Worm (Caenorhabditis elegans) whole organism, late embryonic: ENCODE measurements around the gene C49A9.4.
"Not testable (repeated sequence)": the region's sequence is repeated elsewhere in the genome, so short reads cannot be mapped to it uniquely, and the experiment has no call there.

Experiments used
- C08G9.2 ChIP-seq: sonication (generic microtip); optimal IDR thresholded peaks from 2 replicates; lab custom pipeline; 2016; ENCODE audit warnings: mild to moderate bottlenecking, missing genetic modification characterization, moderate library complexity, missing compliant biosample characterization
- F13H6.1 ChIP-seq: sonication (generic microtip); optimal IDR thresholded peaks from 2 replicates; lab custom pipeline; 2016; ENCODE audit warnings: missing genetic modification characterization, missing compliant biosample characterization
- K09A11.1 ChIP-seq: sonication (generic microtip); optimal IDR thresholded peaks from 2 replicates; lab custom pipeline; 2017; ENCODE audit warnings: antibody characterized with exemption, mild to moderate bottlenecking, missing genetic modification characterization, missing compliant biosample characterization; ENCODE audit not compliant: insufficient read depth
- Y22D7AL.16 ChIP-seq: sonication (generic microtip); optimal IDR thresholded peaks from 2 replicates; lab custom pipeline; 2016; ENCODE audit warnings: missing genetic modification characterization, missing compliant biosample characterization
- ceh-14 ChIP-seq: sonication (generic microtip); optimal IDR thresholded peaks from 2 replicates; lab custom pipeline; 2016; ENCODE audit warnings: missing genotype, missing genetic modification characterization, missing compliant biosample characterization
- ceh-18 ChIP-seq: sonication (generic microtip); optimal IDR thresholded peaks from 2 replicates; lab custom pipeline; 2016; ENCODE audit warnings: missing genetic modification characterization, missing compliant biosample characterization
- ceh-31 ChIP-seq: sonication (generic microtip); optimal IDR thresholded peaks from 2 replicates; lab custom pipeline; 2016; ENCODE audit warnings: missing genetic modification characterization, missing compliant biosample characterization
- ceh-45 ChIP-seq: fragments of 200-800 bp; sonication (Bioruptor generic); IDR thresholded peaks from 2 replicates; pipeline ENCODE4 v1.3.6; 2022; ENCODE audit warnings: missing genetic modification reagents, missing genetic modification characterization, missing compliant biosample characterization
- ceh-48 ChIP-seq: sonication (generic microtip); optimal IDR thresholded peaks from 2 replicates; lab custom pipeline; 2016; ENCODE audit warnings: missing genetic modification characterization, inconsistent platforms, missing compliant biosample characterization
- dve-1 ChIP-seq: sonication (generic microtip); optimal IDR thresholded peaks from 2 replicates; lab custom pipeline; 2017; ENCODE audit warnings: antibody characterized with exemption, mild to moderate bottlenecking, missing genetic modification characterization, missing compliant biosample characterization
- elt-2 ChIP-seq: sonication (generic microtip); optimal IDR thresholded peaks from 2 replicates; lab custom pipeline; 2016; ENCODE audit warnings: missing genetic modification reagents, missing genetic modification characterization, missing compliant biosample characterization
- fax-1 ChIP-seq: sonication (generic microtip); optimal IDR thresholded peaks from 2 replicates; lab custom pipeline; 2016; ENCODE audit warnings: missing genotype, missing genetic modification characterization, missing compliant biosample characterization
- fkh-10 ChIP-seq: fragments of 150-350 bp; optimal IDR thresholded peaks from 2 replicates; lab custom pipeline; 2014; ENCODE audit warnings: missing biosample characterization, missing genetic modification reagents, missing genetic modification characterization
- gmeb-2 ChIP-seq: sonication (generic microtip); optimal IDR thresholded peaks from 2 replicates; lab custom pipeline; 2016; ENCODE audit warnings: missing genetic modification characterization, inconsistent platforms, missing compliant biosample characterization
- hlh-13 ChIP-seq: fragments of 200-800 bp; sonication (Bioruptor generic); optimal IDR thresholded peaks from 2 replicates; lab custom pipeline; 2018; ENCODE audit warnings: mild to moderate bottlenecking, missing genetic modification characterization, missing compliant biosample characterization
- hlh-15 ChIP-seq: sonication (generic microtip); optimal IDR thresholded peaks from 2 replicates; lab custom pipeline; 2016; ENCODE audit warnings: missing genetic modification characterization, missing compliant biosample characterization
- hlh-30 ChIP-seq: sonication (generic microtip); optimal IDR thresholded peaks from 2 replicates; lab custom pipeline; 2017; ENCODE audit warnings: antibody characterized with exemption, missing genetic modification characterization, missing compliant biosample characterization; ENCODE audit not compliant: insufficient read depth
- lim-6 ChIP-seq: sonication (generic microtip); optimal IDR thresholded peaks from 2 replicates; lab custom pipeline; 2016; ENCODE audit warnings: missing genetic modification characterization, missing compliant biosample characterization
- mec-3 ChIP-seq: sonication (generic microtip); optimal IDR thresholded peaks from 2 replicates; lab custom pipeline; 2016; ENCODE audit warnings: borderline replicate concordance, missing genetic modification characterization, missing compliant biosample characterization
- nhr-11 ChIP-seq: fragments of 150-350 bp; optimal IDR thresholded peaks from 2 replicates; lab custom pipeline; 2014; ENCODE audit warnings: missing biosample characterization, missing genetic modification characterization
- npax-4 ChIP-seq: sonication (generic microtip); optimal IDR thresholded peaks from 2 replicates; lab custom pipeline; 2016; ENCODE audit warnings: missing genetic modification characterization, missing compliant biosample characterization
- odd-2 ChIP-seq: sonication (generic microtip); optimal IDR thresholded peaks from 2 replicates; lab custom pipeline; 2017; ENCODE audit warnings: antibody characterized with exemption, mild to moderate bottlenecking, missing genetic modification characterization, missing compliant biosample characterization
- pag-3 ChIP-seq: sonication (generic microtip); optimal IDR thresholded peaks from 2 replicates; lab custom pipeline; 2016; ENCODE audit warnings: missing compliant biosample characterization, missing genetic modification characterization, borderline replicate concordance
- pha-4 ChIP-seq: fragments of 150-350 bp; optimal IDR thresholded peaks from 2 replicates; lab custom pipeline; 2018; ENCODE audit warnings: missing biosample characterization, missing genetic modification reagents, missing genetic modification characterization
- pros-1 ChIP-seq: fragments of 150-350 bp; optimal IDR thresholded peaks from 2 replicates; lab custom pipeline; 2014; ENCODE audit warnings: missing biosample characterization, missing genetic modification reagents, missing genetic modification characterization
- rnt-1 ChIP-seq: sonication (generic microtip); optimal IDR thresholded peaks from 2 replicates; lab custom pipeline; 2016; ENCODE audit warnings: missing genetic modification characterization, missing compliant biosample characterization
- sox-4 ChIP-seq: sonication (generic microtip); optimal IDR thresholded peaks from 2 replicates; lab custom pipeline; 2017; ENCODE audit warnings: mild to moderate bottlenecking, missing genetic modification characterization, inconsistent platforms, missing compliant biosample characterization
- tbx-7 ChIP-seq: sonication (generic microtip); optimal IDR thresholded peaks from 2 replicates; lab custom pipeline; 2016; ENCODE audit warnings: missing genotype, missing genetic modification characterization, missing compliant biosample characterization
- unc-42 ChIP-seq: sonication (generic microtip); optimal IDR thresholded peaks from 2 replicates; lab custom pipeline; 2016; ENCODE audit warnings: missing genotype, missing genetic modification characterization, missing compliant biosample characterization

The C49A9.4 gene

DNA sequence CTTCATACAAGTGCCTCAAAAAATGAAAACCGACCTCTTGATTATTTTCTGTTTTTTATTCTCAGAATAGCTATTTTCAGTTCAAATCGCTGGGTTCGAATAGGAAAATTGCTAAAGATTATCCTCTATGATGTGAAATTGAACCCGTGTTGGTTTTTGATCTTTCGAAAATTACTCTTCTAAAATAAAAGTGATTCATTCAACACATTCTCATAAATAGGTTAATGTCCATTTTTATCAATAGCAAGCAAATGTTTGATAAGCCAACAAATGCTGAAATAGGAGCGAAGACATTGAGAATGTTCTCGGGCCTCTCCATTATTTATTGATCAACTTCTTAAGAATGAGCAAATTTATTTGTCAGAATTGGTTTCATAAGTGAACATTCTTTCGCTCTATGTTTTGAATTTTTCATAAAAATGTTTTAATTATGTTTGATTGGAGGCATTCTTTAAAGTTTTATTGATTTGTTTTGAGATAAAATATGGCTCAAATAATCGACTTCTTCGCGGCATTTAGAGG lies 13.3 kb downstream of the C49A9.4 start, which contains the start of gene F58F9.3 (continued):
- TF ChIP-seq ceh-31 (tag; lab: Kevin White, UChicago), result no peak

DNA sequence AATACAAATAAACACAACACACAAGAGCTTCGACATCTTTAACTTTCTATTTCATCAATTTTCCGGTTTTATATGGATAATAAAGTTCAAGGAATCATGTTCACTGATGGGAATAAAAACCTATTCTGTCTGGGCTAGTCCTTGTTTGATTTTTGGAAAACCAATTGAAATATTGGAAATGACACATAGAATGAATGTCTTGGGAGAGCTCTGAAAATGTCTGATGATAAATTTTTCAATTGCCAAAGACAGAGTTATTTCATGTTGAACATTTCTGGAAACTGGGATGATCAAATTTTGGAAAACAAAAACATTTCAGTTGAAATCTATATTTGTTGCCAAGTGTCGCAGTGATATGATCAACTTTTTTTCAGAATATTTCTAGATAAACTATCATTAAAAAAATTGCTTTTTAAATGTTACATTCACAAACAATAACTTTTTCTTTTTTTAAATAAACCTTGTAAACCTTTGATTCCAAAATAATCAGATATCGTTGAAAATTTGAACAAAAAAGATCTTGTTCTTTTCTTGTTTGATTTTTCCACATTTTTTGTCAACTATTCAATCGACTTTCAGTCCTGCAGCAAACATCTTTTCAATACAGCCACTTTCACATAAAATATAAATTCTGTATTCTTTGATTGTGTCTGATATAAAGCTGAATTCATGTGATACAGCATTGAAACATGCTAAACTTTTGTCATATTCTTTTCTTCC lies 18.2 kb downstream of the C49A9.4 start, which contains the start of the genes F58F9.6 and F58F9.8:
TSS of gene F58F9.6 (minus strand) at position 101 of the 720 bp plus-strand sequence.
TSS of gene F58F9.8 (plus strand) at position 670 of the 720 bp plus-strand sequence.
- TF ChIP-seq nhr-11 (no peak), ceh-18 (tag; lab: Kevin White, UChicago) (no peak), sox-4 (tag; lab: Kevin White, UChicago) (no peak), hlh-30 (no peak), lim-6 (tag; lab: Kevin White, UChicago) (no peak), ceh-14 (no peak), pag-3 (no peak), npax-4 (tag; lab: Kevin White, UChicago) (no peak), unc-42 (tag; lab: Kevin White, UChicago) (no peak), C08G9.2 (tag; lab: Kevin White, UChicago) (no peak), K09A11.1 (tag; lab: Kevin White, UChicago) (no peak), odd-2 (tag; lab: Kevin White, UChicago) (no peak), tbx-7 (tag; lab: Kevin White, UChicago) (no peak)

DNA sequence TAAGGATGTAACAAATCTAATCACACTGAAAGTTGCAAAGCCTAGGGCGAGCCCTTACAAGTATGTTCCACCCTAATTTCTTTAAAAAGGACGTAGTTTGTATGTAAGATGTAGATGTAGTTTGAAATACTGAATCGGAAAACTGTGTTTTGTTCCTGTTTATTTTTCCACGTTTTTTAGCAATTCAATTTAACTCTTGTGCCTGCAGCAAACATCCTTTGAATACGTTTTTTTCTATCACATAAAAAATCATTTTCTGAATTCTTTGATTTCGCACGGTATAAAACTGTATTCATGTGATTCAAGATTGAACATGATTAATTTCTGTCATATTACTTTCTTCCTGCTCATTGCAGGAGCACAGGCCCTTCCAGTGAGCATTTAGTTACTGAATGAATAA lies 20.5 kb downstream of the C49A9.4 start, which contains the start of gene F58F9.9:
TSS of gene F58F9.9 (plus strand) at position 301 of the 400 bp plus-strand sequence.
- TF ChIP-seq mec-3, result no peak
- no peak for TF ChIP-seq tbx-7 (tag; lab: Kevin White, UChicago)

DNA sequence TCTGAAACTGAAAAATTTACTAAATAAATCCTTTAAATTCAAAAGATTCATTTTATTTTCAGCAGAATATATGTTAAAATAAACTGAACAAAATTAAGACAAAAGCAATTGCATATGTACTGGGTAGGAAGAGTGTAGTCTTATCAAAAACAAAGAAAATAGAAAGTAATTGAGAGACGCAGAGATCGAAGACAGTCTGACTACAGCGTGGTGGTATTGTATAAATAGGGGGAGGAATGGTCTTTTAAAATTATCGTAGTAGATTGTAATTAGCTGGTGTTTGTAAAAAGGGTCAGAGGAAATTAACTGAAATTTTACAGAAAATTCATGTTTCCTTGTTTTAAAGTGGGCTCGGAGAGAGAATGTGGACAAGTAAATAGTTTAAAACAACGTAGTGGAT lies 29.0 kb downstream of the C49A9.4 start, which contains the start of gene acox-3:
TSS of gene acox-3 (minus strand) at position 7 of the 400 bp plus-strand sequence.
- TF ChIP-seq elt-2 (peak; percentile 22), hlh-15 (tag; lab: Kevin White, UChicago) (no peak), Y22D7AL.16 (tag; lab: Kevin White, UChicago) (no peak), gmeb-2 (tag; lab: Kevin White, UChicago) (no peak), tbx-7 (tag; lab: Kevin White, UChicago) (no peak), hlh-13 (GFP tag; lab: Kevin White, UChicago) (no peak), fkh-10 (GFP tag; lab: Kevin White, UChicago) (no peak)

DNA sequence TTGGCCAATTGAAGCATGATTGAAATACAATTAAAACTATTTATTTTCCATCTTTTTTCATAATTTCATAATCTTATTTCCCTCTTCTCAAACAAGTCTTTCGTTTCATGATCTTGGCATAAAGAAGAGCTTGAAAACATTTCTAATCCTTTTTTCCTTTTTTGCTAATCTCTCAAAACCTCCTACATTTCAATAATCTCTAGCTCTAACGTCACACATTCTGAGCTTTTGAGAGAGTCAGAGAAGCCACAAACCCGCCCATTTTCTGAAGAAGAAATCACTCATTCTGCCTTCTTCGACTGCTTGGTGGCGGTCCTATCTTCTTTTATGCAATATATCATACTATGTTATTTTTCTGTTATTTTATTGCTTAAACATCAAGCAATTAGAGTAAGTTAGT lies 30.1 kb downstream of the C49A9.4 start, which contains the start of gene F58F9.1:
TSS of gene F58F9.1 (plus strand) at position 251 of the 400 bp plus-strand sequence.
- no peak for TF ChIP-seq fax-1 (tag; lab: Kevin White, UChicago)
- TF ChIP-seq, all 69 proteins: peak for 0

DNA sequence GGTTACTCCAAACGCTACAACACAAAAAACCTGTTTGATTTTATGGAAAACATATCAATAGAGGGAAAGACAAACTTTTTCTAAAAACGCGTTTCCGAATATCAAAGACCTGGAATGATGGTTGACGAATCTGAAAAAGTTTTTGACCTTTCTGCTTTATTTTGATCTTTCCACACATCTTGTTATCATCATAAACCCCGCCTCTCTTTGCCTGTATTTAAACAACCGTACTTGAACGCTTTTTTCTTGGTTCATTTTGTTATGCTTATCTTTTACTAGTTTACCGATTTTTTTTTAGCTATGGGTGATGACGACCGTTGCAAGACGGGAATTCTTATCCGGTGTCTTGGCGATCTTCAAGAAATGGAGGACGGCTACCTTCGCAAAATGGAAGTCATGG lies 33.5 kb downstream of the C49A9.4 start, which contains the start of gene T13A10.2:
TSS of gene T13A10.2 (plus strand) at position 301 of the 400 bp plus-strand sequence.
- not testable (repeated sequence) for TF ChIP-seq dve-1; F13H6.1 (tag; lab: Kevin White, UChicago); unc-42 (tag; lab: Kevin White, UChicago)

DNA sequence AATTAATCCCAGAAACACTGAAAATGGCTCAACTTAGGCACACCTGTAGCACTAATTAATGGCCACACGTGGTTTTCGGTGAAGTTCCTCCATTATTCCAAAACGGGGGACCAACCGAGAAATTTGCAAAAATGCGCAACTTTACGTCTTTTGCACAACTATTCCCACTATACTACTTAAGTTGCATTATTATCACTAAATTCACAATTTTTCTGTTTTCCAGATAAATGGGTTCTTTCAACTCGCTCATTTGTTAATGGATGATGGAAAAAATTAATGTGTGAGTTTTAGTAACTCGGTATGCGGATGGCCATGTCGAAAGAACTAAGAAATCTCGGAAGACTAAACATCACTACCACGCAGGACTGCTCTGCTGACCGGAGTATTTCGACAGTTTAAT lies 35.1 kb downstream of the C49A9.4 start, which contains the start of gene T13A10.64:
TSS of gene T13A10.64 (plus strand) at position 301 of the 400 bp plus-strand sequence.
- TF ChIP-seq ceh-48 (tag; lab: Kevin White, UChicago), result no peak
- TF ChIP-seq gmeb-2 (tag; lab: Kevin White, UChicago), result no peak
- no peak for TF ChIP-seq ceh-45
- no peak for TF ChIP-seq pha-4 (tag; lab: Kevin White, UChicago)
- TF ChIP-seq rnt-1, result no peak
- TF ChIP-seq fax-1 (tag; lab: Kevin White, UChicago), result no peak
- no peak for TF ChIP-seq pros-1 (tag; lab: Kevin White, UChicago)
- TF ChIP-seq hlh-15 (tag; lab: Kevin White, UChicago), result no peak
- TF ChIP-seq pag-3, result no peak
- TF ChIP-seq fkh-10 (GFP tag; lab: Kevin White, UChicago), result no peak
- no peak for TF ChIP-seq tbx-7 (tag; lab: Kevin White, UChicago)
